Fruit fly (Drosophila melanogaster) whole organism, prepupa: Measurements from ENCODE around the gene CG42759.

Source experiments
- Blimp-1 ChIP-seq: fragments of 200-800 bp; sonication (Bioruptor generic); optimal IDR thresholded peaks from 3 replicates; lab custom pipeline; 2017; ENCODE audit warnings: missing biosample characterization, missing genetic modification characterization, mild to moderate bottlenecking, moderate library complexity, missing genetic modification reagents
- CG10631 ChIP-seq: fragments of 200-800 bp; sonication (Bioruptor generic); optimal IDR thresholded peaks from 2 replicates; lab custom pipeline; 2016; ENCODE audit warnings: missing biosample characterization, missing genetic modification characterization
- CG10669 ChIP-seq: fragments of 200-800 bp; sonication (Bioruptor generic); optimal IDR thresholded peaks from 3 replicates; lab custom pipeline; 2018; ENCODE audit warnings: missing biosample characterization, mild to moderate bottlenecking, missing genetic modification characterization, moderate library complexity
- CG15336 ChIP-seq: fragments of 200-800 bp; sonication (Bioruptor generic); IDR thresholded peaks from 2 replicates; pipeline ENCODE4 v1.3.6; 2022; ENCODE audit warnings: missing biosample characterization, missing genetic modification characterization
- CG16779 ChIP-seq: fragments of 200-800 bp; sonication (Bioruptor generic); optimal IDR thresholded peaks from 3 replicates; lab custom pipeline; 2017; ENCODE audit warnings: missing biosample characterization, mild to moderate bottlenecking, missing genetic modification characterization
- CG3032 ChIP-seq: fragments of 200-800 bp; optimal IDR thresholded peaks from 2 replicates; lab custom pipeline; 2019; ENCODE audit warnings: missing biosample characterization, mild to moderate bottlenecking, missing genetic modification characterization, moderate library complexity
- CG31627 ChIP-seq: fragments of 200-800 bp; sonication (Bioruptor generic); optimal IDR thresholded peaks from 3 replicates; lab custom pipeline; 2016; ENCODE audit warnings: missing biosample characterization, missing genetic modification characterization
- CG3919 ChIP-seq: fragments of 200-800 bp; sonication (Bioruptor generic); optimal IDR thresholded peaks from 3 replicates; lab custom pipeline; 2016; ENCODE audit warnings: missing biosample characterization, missing genetic modification characterization
- CG6163 ChIP-seq: fragments of 200-800 bp; sonication (Bioruptor generic); IDR thresholded peaks from 3 replicates; pipeline ENCODE4 v1.3.6; 2022; ENCODE audit warnings: missing biosample characterization, missing genetic modification characterization
- CG6808 ChIP-seq: fragments of 200-800 bp; sonication (Bioruptor generic); optimal IDR thresholded peaks from 3 replicates; lab custom pipeline; 2017; ENCODE audit warnings: missing biosample characterization, missing genetic modification characterization, mild to moderate bottlenecking, moderate library complexity, missing genetic modification reagents
- CG6854 ChIP-seq: fragments of 200-800 bp; sonication (Bioruptor generic); optimal IDR thresholded peaks from 2 replicates; lab custom pipeline; 2017; ENCODE audit warnings: missing biosample characterization, mild to moderate bottlenecking, missing genetic modification characterization
- CG7368 ChIP-seq: fragments of 200-800 bp; sonication (Bioruptor generic); optimal IDR thresholded peaks from 3 replicates; lab custom pipeline; 2016; ENCODE audit warnings: missing biosample characterization, missing genetic modification characterization
- CG8119 ChIP-seq: fragments of 200-800 bp; sonication (Bioruptor generic); IDR thresholded peaks from 3 replicates; pipeline ENCODE4 v1.3.6; 2022; ENCODE audit warnings: missing biosample characterization, missing genetic modification characterization
- CG8632 ChIP-seq: fragments of 200-800 bp; sonication (Bioruptor generic); optimal IDR thresholded peaks from 3 replicates; lab custom pipeline; 2016; ENCODE audit warnings: missing biosample characterization, missing genetic modification characterization
- CG9139 ChIP-seq: fragments of 200-800 bp; sonication (Bioruptor generic); optimal IDR thresholded peaks from 3 replicates; lab custom pipeline; 2017; ENCODE audit warnings: missing biosample characterization, mild to moderate bottlenecking, missing genetic modification characterization
- Eip75B ChIP-seq: fragments of 200-800 bp; sonication (Bioruptor generic); optimal IDR thresholded peaks from 3 replicates; lab custom pipeline; 2016; ENCODE audit warnings: missing biosample characterization, missing genetic modification characterization
- Eip78C ChIP-seq: fragments of 200-800 bp; sonication (Bioruptor generic); peaks from one replicate; lab custom pipeline; 2016; ENCODE audit warnings: missing biosample characterization, missing genetic modification characterization
- Eip93F ChIP-seq: fragments of 200-800 bp; sonication (Bioruptor generic); optimal IDR thresholded peaks from 2 replicates; lab custom pipeline; 2016; ENCODE audit warnings: missing biosample characterization, mild to moderate bottlenecking, missing genetic modification characterization
- Ets21C ChIP-seq: fragments of 200-800 bp; sonication (Bioruptor generic); optimal IDR thresholded peaks from 3 replicates; lab custom pipeline; 2016; ENCODE audit warnings: missing biosample characterization, missing genetic modification characterization
- Gug ChIP-seq: fragments of 200-800 bp; sonication (Bioruptor generic); IDR thresholded peaks from 2 replicates; pipeline ENCODE4 v1.3.6; 2022; ENCODE audit warnings: missing biosample characterization, missing genetic modification characterization
- Hr38 ChIP-seq: sonication (Bioruptor generic); optimal IDR thresholded peaks from 2 replicates; lab custom pipeline; 2016; ENCODE audit warnings: missing biosample characterization, missing genetic modification characterization
- Hr4 ChIP-seq: fragments of 200-800 bp; sonication (Bioruptor generic); optimal IDR thresholded peaks from 3 replicates; lab custom pipeline; 2016; ENCODE audit warnings: missing biosample characterization, missing genetic modification characterization
- Lpt ChIP-seq: fragments of 200-800 bp; sonication (Bioruptor generic); optimal IDR thresholded peaks from 3 replicates; lab custom pipeline; 2016; ENCODE audit warnings: missing biosample characterization, missing genetic modification characterization
- OdsH ChIP-seq: fragments of 200-800 bp; sonication (Bioruptor generic); optimal IDR thresholded peaks from 3 replicates; lab custom pipeline; 2016; ENCODE audit warnings: missing biosample characterization, missing genetic modification characterization
- Smox ChIP-seq: fragments of 200-800 bp; sonication (Bioruptor generic); optimal IDR thresholded peaks from 3 replicates; lab custom pipeline; 2016; ENCODE audit warnings: missing biosample characterization, missing genetic modification characterization
- Sox14 ChIP-seq: fragments of 200-800 bp; sonication (Bioruptor generic); optimal IDR thresholded peaks from 3 replicates; lab custom pipeline; 2016; ENCODE audit warnings: missing biosample characterization, missing genetic modification characterization
- Sox15 ChIP-seq: fragments of 200-800 bp; sonication (Bioruptor generic); optimal IDR thresholded peaks from 3 replicates; lab custom pipeline; 2016; ENCODE audit warnings: missing biosample characterization, missing genetic modification characterization
- achi ChIP-seq: fragments of 200-800 bp; sonication (Bioruptor generic); optimal IDR thresholded peaks from 3 replicates; lab custom pipeline; 2016; ENCODE audit warnings: missing biosample characterization, missing genetic modification characterization
- acj6 ChIP-seq: fragments of 200-800 bp; sonication (Bioruptor generic); optimal IDR thresholded peaks from 3 replicates; lab custom pipeline; 2016; ENCODE audit warnings: missing biosample characterization, missing genetic modification characterization
- cyc ChIP-seq: fragments of 200-800 bp; sonication (Bioruptor generic); optimal IDR thresholded peaks from 3 replicates; lab custom pipeline; 2016; ENCODE audit warnings: missing biosample characterization, missing genetic modification characterization
- dac ChIP-seq: fragments of 200-800 bp; sonication (Bioruptor generic); optimal IDR thresholded peaks from 2 replicates; lab custom pipeline; 2017; ENCODE audit warnings: missing biosample characterization, mild to moderate bottlenecking, missing genetic modification characterization
- dsx ChIP-seq: fragments of 200-800 bp; optimal IDR thresholded peaks from 3 replicates; lab custom pipeline; 2019; ENCODE audit warnings: missing biosample characterization, mild to moderate bottlenecking, missing genetic modification characterization, moderate library complexity; ENCODE audit not compliant: poor library complexity, severe bottlenecking
- eg ChIP-seq: fragments of 200-800 bp; sonication (Bioruptor generic); IDR thresholded peaks from 3 replicates; pipeline ENCODE4 v1.3.6; 2022; ENCODE audit warnings: missing biosample characterization, missing genetic modification characterization
- esn ChIP-seq: fragments of 200-800 bp; sonication (Bioruptor generic); optimal IDR thresholded peaks from 2 replicates; lab custom pipeline; 2016; ENCODE audit warnings: missing biosample characterization, mild to moderate bottlenecking, missing genetic modification characterization, moderate library complexity
- fd59A ChIP-seq: fragments of 200-800 bp; sonication (Bioruptor generic); optimal IDR thresholded peaks from 2 replicates; lab custom pipeline; 2017; ENCODE audit warnings: missing biosample characterization, mild to moderate bottlenecking, missing genetic modification characterization, missing genetic modification reagents
- fd85E ChIP-seq: fragments of 200-800 bp; sonication (Bioruptor generic); optimal IDR thresholded peaks from 3 replicates; lab custom pipeline; 2016; ENCODE audit warnings: missing biosample characterization, missing genetic modification characterization
- fkh ChIP-seq: fragments of 200-800 bp; sonication (Bioruptor generic); optimal IDR thresholded peaks from 3 replicates; lab custom pipeline; 2017; ENCODE audit warnings: missing biosample characterization, mild to moderate bottlenecking, missing genetic modification characterization, moderate library complexity
- lz ChIP-seq: fragments of 200-800 bp; sonication (Bioruptor generic); optimal IDR thresholded peaks from 3 replicates; lab custom pipeline; 2016; ENCODE audit warnings: missing biosample characterization, missing genetic modification characterization
- net ChIP-seq: fragments of 200-800 bp; sonication (Bioruptor generic); optimal IDR thresholded peaks from 3 replicates; lab custom pipeline; 2016; ENCODE audit warnings: missing biosample characterization, missing genetic modification characterization
- pdm3 ChIP-seq: fragments of 200-800 bp; sonication (Bioruptor generic); optimal IDR thresholded peaks from 3 replicates; lab custom pipeline; 2016; ENCODE audit warnings: missing biosample characterization, missing genetic modification characterization
- spab ChIP-seq: fragments of 200-800 bp; sonication (Bioruptor generic); optimal IDR thresholded peaks from 2 replicates; lab custom pipeline; 2017; ENCODE audit warnings: missing biosample characterization, mild to moderate bottlenecking, missing genetic modification characterization, missing genetic modification reagents
- ss ChIP-seq, 2 experiments: fragments of 200-800 bp; sonication (Bioruptor generic); optimal IDR thresholded peaks; 2 replicates in 1 of 2; 3 replicates in 1 of 2; lab custom pipeline; 2017 to 2018; ENCODE audit warnings: mild to moderate bottlenecking in 2 of 2, missing biosample characterization in 2 of 2, missing genetic modification characterization in 2 of 2, moderate library complexity in 1 of 2
- topi ChIP-seq: fragments of 200-800 bp; sonication (Bioruptor generic); optimal IDR thresholded peaks from 3 replicates; lab custom pipeline; 2016; ENCODE audit warnings: missing biosample characterization, missing genetic modification characterization
- vri ChIP-seq: fragments of 200-800 bp; sonication (Bioruptor generic); optimal IDR thresholded peaks from 3 replicates; lab custom pipeline; 2016; ENCODE audit warnings: missing biosample characterization, mild to moderate bottlenecking, missing genetic modification characterization

The CG42759 gene

dm6 chr3R:10108289-10108928 is 34.5 kb upstream of the CG42759 start:
- no peak for TF ChIP-seq Blimp-1 (GFP tag; lab: Kevin White, UChicago)
- no peak for TF ChIP-seq CG10669
- TF ChIP-seq Eip78C (GFP tag; lab: Kevin White, UChicago): peak; percentile 34
- no peak for TF ChIP-seq net (GFP tag; lab: Kevin White, UChicago)
- no peak for TF ChIP-seq Sox15 (GFP tag; lab: Kevin White, UChicago)
- peak; percentile 39; the same call in 1 of the 3 replicates for TF ChIP-seq CG6163 (GFP tag; lab: Robert Waterston, UW)

DNA sequence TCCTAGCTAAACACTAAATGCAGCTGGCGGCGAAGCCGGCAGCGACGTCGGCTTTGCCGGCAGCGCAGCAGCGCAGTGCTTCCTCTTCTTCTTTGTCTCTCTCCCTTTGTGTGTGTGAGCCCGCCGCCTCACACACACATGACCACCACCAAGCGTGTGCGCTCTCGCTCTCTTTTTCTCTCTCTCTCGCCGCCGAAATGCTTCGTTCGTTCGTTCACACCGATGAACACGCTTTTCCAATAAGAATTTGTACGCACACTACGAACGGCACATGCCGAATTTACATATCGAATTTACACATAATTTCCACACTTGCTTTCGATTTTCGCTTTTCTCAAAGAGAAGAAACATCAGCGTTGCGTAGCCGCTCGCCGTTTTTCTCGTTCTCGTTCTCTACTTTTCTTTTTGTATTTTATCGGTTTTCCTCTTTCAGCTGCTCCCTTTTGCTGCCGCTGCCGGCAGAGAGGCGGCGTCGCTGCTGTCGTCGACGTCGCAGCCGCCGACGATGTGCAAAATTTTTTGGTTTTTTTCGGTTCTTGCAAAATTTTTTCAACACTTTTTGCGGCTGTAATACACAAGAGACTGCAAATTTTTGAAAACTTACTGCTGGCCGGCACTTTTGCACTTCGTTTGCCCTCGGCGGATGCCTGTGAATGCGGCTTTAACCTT is 33.5 kb upstream of the CG42759 start:
- TF ChIP-seq lz (GFP tag; lab: Kevin White, UChicago) (no peak), Sox14 (GFP tag; lab: Kevin White, UChicago) (peak; percentile 42), ss (GFP tag; optimal IDR thresholded peaks at IDR 0.05; lab: Kevin White, UChicago) (peak in 1 of 2 experiments; percentile 56), CG7368 (GFP tag; lab: Kevin White, UChicago) (no peak), spab (GFP tag; lab: Kevin White, UChicago) (no peak), CG6163 (GFP tag; lab: Robert Waterston, UW) (no peak; the same call in 1 of the 3 replicates), CG8632 (GFP tag; lab: Kevin White, UChicago) (no peak), Eip78C (GFP tag; lab: Kevin White, UChicago) (peak; percentile 32), fkh (GFP tag; lab: Kevin White, UChicago) (peak; percentile 40), fd59A (GFP tag; lab: Kevin White, UChicago) (no peak), CG8119 (peak; percentile 44; the same call in 1 of the 3 replicates), CG3919 (no peak), CG6808 (GFP tag; lab: Kevin White, UChicago) (no peak), Ets21C (no peak), Lpt (GFP tag; lab: Kevin White, UChicago) (no peak), eg (peak; percentile 4; the same call in 1 of the 3 replicates), net (GFP tag; lab: Kevin White, UChicago) (peak; percentile 25), dac (no peak), CG6854 (no peak), Hr38 (GFP tag; lab: Kevin White, UChicago) (no peak), CG31627 (no peak), Sox15 (GFP tag; lab: Kevin White, UChicago) (no peak), cyc (no peak), Blimp-1 (GFP tag; lab: Kevin White, UChicago) (no peak), topi (GFP tag; lab: Kevin White, UChicago) (peak; percentile 10), dsx (GFP tag; lab: Kevin White, UChicago) (peak; percentile 21), Gug (GFP tag; lab: Robert Waterston, UW) (no peak), CG10631 (GFP tag; lab: Kevin White, UChicago) (no peak), pdm3 (GFP tag; lab: Kevin White, UChicago) (no peak), vri (GFP tag; lab: Kevin White, UChicago) (no peak), Eip93F (peak; percentile 3), fd85E (GFP tag; lab: Kevin White, UChicago) (peak; percentile 35), CG10669 (no peak), Eip75B (no peak), CG16779 (tag; lab: Kevin White, UChicago) (peak; percentile 40), OdsH (no peak), esn (no peak)

- TF ChIP-seq esn (peak; percentile 15), dac (no peak), achi (GFP tag; lab: Kevin White, UChicago) (peak; percentile 100), Ets21C (peak; percentile 8), Sox15 (GFP tag; lab: Kevin White, UChicago) (peak; percentile 21), Smox (GFP tag; lab: Kevin White, UChicago) (no peak), CG31627 (peak; percentile 38), cyc (peak; percentile 44), CG3032 (tag; lab: Kevin White, UChicago) (peak; percentile 32), CG15336 (GFP tag; lab: Robert Waterston, UW) (no peak), acj6 (GFP tag; lab: Kevin White, UChicago) (peak; percentile 12), CG10631 (GFP tag; lab: Kevin White, UChicago) (no peak), Eip78C (GFP tag; lab: Kevin White, UChicago) (peak; percentile 20), CG3919 (peak; percentile 22), Sox14 (GFP tag; lab: Kevin White, UChicago) (peak; percentile 56), Blimp-1 (GFP tag; lab: Kevin White, UChicago) (no peak), topi (GFP tag; lab: Kevin White, UChicago) (peak; percentile 2), lz (GFP tag; lab: Kevin White, UChicago) (peak; percentile 35), Eip75B (peak; percentile 15), CG7368 (GFP tag; lab: Kevin White, UChicago) (peak; percentile 18), Hr4 (GFP tag; lab: Kevin White, UChicago) (peak; percentile 35), CG9139 (GFP tag; lab: Kevin White, UChicago) (no peak)
Measured at dm6 chr3R:10109938-10110337, 32.9 kb upstream of the CG42759 start, which contains the start of gene Fmr1. Fmr1 (minus strand) TSS chr3R:10110121.
